Worm (Caenorhabditis elegans): ENCODE measurements around the gene clp-10.

DNA sequence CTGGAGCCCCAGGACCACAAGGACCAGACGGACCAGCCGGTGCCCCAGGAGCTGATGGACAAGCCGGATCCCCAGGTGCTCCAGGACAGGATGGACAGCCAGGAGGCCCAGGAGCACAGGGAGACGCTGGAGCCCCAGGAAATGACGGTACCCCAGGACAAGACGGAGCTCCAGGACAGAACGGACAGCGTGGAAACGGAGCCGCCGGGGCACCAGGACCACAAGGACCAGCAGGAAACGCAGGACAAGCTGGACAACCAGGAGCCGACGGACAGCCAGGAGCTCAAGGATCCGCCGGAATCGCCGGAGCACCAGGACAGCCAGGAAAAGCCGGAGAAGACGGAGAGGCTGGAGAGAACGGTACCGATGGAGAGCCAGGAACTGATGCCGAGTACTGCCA lies 3.5 kb upstream of the clp-10 start:
- TF ChIP-seq ama-1 (optimal IDR thresholded peaks at IDR 0.05) (no peak), B0310.2 (tag; optimal IDR thresholded peaks at IDR 0.05) (no peak), tbx-37 (GFP tag; conservative IDR thresholded peaks at IDR 0.05) (no peak), pes-1 (GFP tag; IDR thresholded peaks at IDR 0.05) (no peak)

Measured in whole organism, early embryonic.